Worm (Caenorhabditis elegans): Measurements from ENCODE around the gene fbxa-107.

DNA sequence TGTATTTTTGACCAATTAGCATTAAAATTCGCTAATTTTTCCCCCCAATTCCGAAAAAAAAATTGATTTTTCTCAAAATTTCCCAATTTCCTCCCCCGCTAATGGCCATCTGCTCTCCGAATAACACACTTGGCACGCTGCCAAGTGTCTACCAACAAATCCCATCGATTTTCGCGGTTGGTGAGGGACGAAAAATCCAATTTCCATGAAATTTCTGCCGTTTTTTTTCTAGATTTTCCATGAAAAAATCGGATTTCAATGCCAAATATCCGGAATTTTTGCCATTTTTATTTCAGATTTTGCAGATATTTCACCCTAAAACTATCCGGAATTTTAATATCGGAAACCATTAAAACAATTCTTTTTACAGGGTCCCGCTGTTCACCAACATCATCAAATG is 14.3 kb upstream of the fbxa-107 start:
- TF ChIP-seq pes-1 (GFP tag; IDR thresholded peaks at IDR 0.05) = no peak
- TF ChIP-seq ama-1 (optimal IDR thresholded peaks at IDR 0.05) = no peak
- TF ChIP-seq hmg-4 (GFP tag; optimal IDR thresholded peaks at IDR 0.05) = no peak
- no peak for TF ChIP-seq tbx-37 (GFP tag; conservative IDR thresholded peaks at IDR 0.05)
- TF ChIP-seq sea-1 (GFP tag; conservative IDR thresholded peaks at IDR 0.05) = no peak
- no peak for TF ChIP-seq ceh-36 (tag; optimal IDR thresholded peaks at IDR 0.05)
